Fruit fly (Drosophila melanogaster) Kc167 (cell line): Measurements from ENCODE around the gene CG11600.

Experiments used
- Sin3A ChIP-seq: fragments of >200 bp; optimal IDR thresholded peaks from 2 replicates; lab custom pipeline; 2018; ENCODE audit warnings: missing external identifiers
- h ChIP-seq: fragments of >200 bp; optimal IDR thresholded peaks from 3 replicates; lab custom pipeline; 2018; ENCODE audit warnings: missing external identifiers
- insv ChIP-seq: fragments of >200 bp; optimal IDR thresholded peaks from 3 replicates; lab custom pipeline; 2018; ENCODE audit warnings: missing external identifiers
- psq ChIP-seq: fragments of >200 bp; optimal IDR thresholded peaks from 2 replicates; lab custom pipeline; 2017; ENCODE audit warnings: missing external identifiers
- ttk ChIP-seq: sonication (Bioruptor generic); optimal IDR thresholded peaks from 2 replicates; lab custom pipeline; 2017; ENCODE audit warnings: missing external identifiers

dm6 chr3R:12653511-12654252 is 17.3 kb downstream of the CG11600 start:
- TF ChIP-seq psq: no peak
- no peak for TF ChIP-seq h (lab: Kevin White, UChicago)
- TF ChIP-seq Sin3A (lab: Kevin White, UChicago): no peak
- TF ChIP-seq ttk (lab: Kevin White, UChicago): no peak
- TF ChIP-seq insv (lab: Kevin White, UChicago): no peak
